Worm (Caenorhabditis elegans) whole organism, L2 larva: Measurements from ENCODE around the gene col-109.
A peak's percentile ranks its signal among the peaks of the same experiment; 100 is the strongest.

Experiments used
- C34F6.9 ChIP-seq: fragments of 150-350 bp; optimal IDR thresholded peaks from 2 replicates; lab custom pipeline; 2014; ENCODE audit warnings: missing biosample characterization, missing genetic modification characterization
- F13H6.1 ChIP-seq: sonication (generic microtip); optimal IDR thresholded peaks from 2 replicates; lab custom pipeline; 2016; ENCODE audit warnings: missing genetic modification characterization, missing compliant biosample characterization
- R02D3.7 ChIP-seq: fragments of 150-350 bp; optimal IDR thresholded peaks from 2 replicates; lab custom pipeline; 2014; ENCODE audit warnings: missing biosample characterization, missing genetic modification characterization
- ZK546.5 ChIP-seq: sonication (generic microtip); optimal IDR thresholded peaks from 2 replicates; lab custom pipeline; 2017; ENCODE audit warnings: missing biosample characterization, missing genetic modification characterization
- alr-1 ChIP-seq: fragments of 150-350 bp; optimal IDR thresholded peaks from 2 replicates; lab custom pipeline; 2014; ENCODE audit warnings: missing biosample characterization, missing genetic modification characterization
- aly-2 ChIP-seq: fragments of 150-350 bp; optimal IDR thresholded peaks from 2 replicates; lab custom pipeline; 2014; ENCODE audit warnings: missing biosample characterization, missing genetic modification characterization
- ama-1 ChIP-seq: fragments of 150-350 bp; optimal IDR thresholded peaks from 2 replicates; lab custom pipeline; 2018; ENCODE audit warnings: inconsistent platforms
- blmp-1 ChIP-seq: sonication (generic microtip); optimal IDR thresholded peaks from 2 replicates; lab custom pipeline; 2017; ENCODE audit warnings: missing genetic modification characterization, mild to moderate bottlenecking, missing compliant biosample characterization, antibody characterized with exemption, moderate library complexity; ENCODE audit not compliant: insufficient read depth
- ceh-16 ChIP-seq: fragments of 150-350 bp; optimal IDR thresholded peaks from 2 replicates; lab custom pipeline; 2014; ENCODE audit warnings: missing biosample characterization, missing genetic modification characterization
- ceh-82 ChIP-seq: fragments of 150-350 bp; optimal IDR thresholded peaks from 2 replicates; lab custom pipeline; 2014; ENCODE audit warnings: missing biosample characterization, missing genetic modification characterization
- crh-2 ChIP-seq: sonication (generic microtip); optimal IDR thresholded peaks from 2 replicates; lab custom pipeline; 2017; ENCODE audit warnings: missing biosample characterization, missing genetic modification characterization
- dmd-4 ChIP-seq: sonication (generic microtip); optimal IDR thresholded peaks from 2 replicates; lab custom pipeline; 2017; ENCODE audit warnings: missing biosample characterization, missing genetic modification characterization
- egl-27 ChIP-seq: sonication (generic microtip); optimal IDR thresholded peaks from 3 replicates; lab custom pipeline; 2017; ENCODE audit warnings: missing biosample characterization, missing genetic modification reagents, missing genetic modification characterization
- fos-1 ChIP-seq: fragments of 150-350 bp; optimal IDR thresholded peaks from 2 replicates; lab custom pipeline; 2014; ENCODE audit warnings: missing biosample characterization, missing genetic modification characterization
- gmeb-1 ChIP-seq: fragments of 150-350 bp; optimal IDR thresholded peaks from 2 replicates; lab custom pipeline; 2014; ENCODE audit warnings: missing biosample characterization, missing genetic modification characterization
- lin-11 ChIP-seq: fragments of 150-350 bp; sonication (generic microtip); optimal IDR thresholded peaks from 2 replicates; lab custom pipeline; 2014; ENCODE audit warnings: missing biosample characterization, missing genetic modification characterization, inconsistent platforms, mixed read lengths
- lin-13 ChIP-seq: fragments of 150-350 bp; optimal IDR thresholded peaks from 2 replicates; lab custom pipeline; 2014; ENCODE audit warnings: missing biosample characterization, missing genetic modification reagents, missing genetic modification characterization
- lin-39 ChIP-seq: fragments of 150-350 bp; optimal IDR thresholded peaks from 2 replicates; lab custom pipeline; 2014; ENCODE audit warnings: missing biosample characterization, missing genetic modification reagents, missing genetic modification characterization
- lsy-2 ChIP-seq, 2 experiments: fragments of 150-350 bp in 1 of 2; sonication (generic microtip) in 1 of 2; optimal IDR thresholded peaks; 2 replicates each; lab custom pipeline; 2014 to 2017; ENCODE audit warnings: missing biosample characterization in 2 of 2, missing genetic modification characterization in 2 of 2
- mab-5 ChIP-seq: fragments of 150-350 bp; optimal IDR thresholded peaks from 2 replicates; lab custom pipeline; 2014; ENCODE audit warnings: missing biosample characterization, missing genetic modification characterization
- mbf-1 ChIP-seq: sonication (generic microtip); optimal IDR thresholded peaks from 2 replicates; lab custom pipeline; 2017; ENCODE audit warnings: missing biosample characterization, missing genetic modification characterization
- mdl-1 ChIP-seq, 2 experiments: fragments of 150-350 bp in 1 of 2; sonication (generic microtip) in 1 of 2; optimal IDR thresholded peaks; 2 replicates each; lab custom pipeline; 2017; ENCODE audit warnings: missing biosample characterization in 2 of 2, missing genetic modification characterization in 2 of 2
- nhr-10 ChIP-seq: sonication (generic microtip); optimal IDR thresholded peaks from 2 replicates; lab custom pipeline; 2017; ENCODE audit warnings: missing biosample characterization, missing genetic modification characterization
- nhr-11 ChIP-seq: fragments of 150-350 bp; optimal IDR thresholded peaks from 2 replicates; lab custom pipeline; 2014; ENCODE audit warnings: missing biosample characterization, missing genetic modification characterization
- nhr-12 ChIP-seq: fragments of 150-350 bp; optimal IDR thresholded peaks from 2 replicates; lab custom pipeline; 2014; ENCODE audit warnings: missing biosample characterization, missing genetic modification characterization
- nhr-129 ChIP-seq: fragments of 150-350 bp; optimal IDR thresholded peaks from 2 replicates; lab custom pipeline; 2014; ENCODE audit warnings: missing biosample characterization, missing genetic modification characterization
- nhr-23 ChIP-seq: fragments of 150-350 bp; optimal IDR thresholded peaks from 2 replicates; lab custom pipeline; 2014; ENCODE audit warnings: missing biosample characterization, missing genetic modification reagents, missing genetic modification characterization
- nhr-237 ChIP-seq: fragments of 150-350 bp; optimal IDR thresholded peaks from 2 replicates; lab custom pipeline; 2014; ENCODE audit warnings: missing biosample characterization, missing genetic modification characterization
- nhr-25 ChIP-seq: fragments of 150-350 bp; sonication (generic microtip); optimal IDR thresholded peaks from 3 replicates; lab custom pipeline; 2014; ENCODE audit warnings: missing biosample characterization, missing genetic modification characterization
- nhr-6 ChIP-seq: fragments of 150-350 bp; optimal IDR thresholded peaks from 2 replicates; lab custom pipeline; 2014; ENCODE audit warnings: missing biosample characterization, missing genetic modification characterization
- sem-4 ChIP-seq: fragments of 150-350 bp; optimal IDR thresholded peaks from 2 replicates; lab custom pipeline; 2014; ENCODE audit warnings: missing biosample characterization, missing genetic modification reagents, missing genetic modification characterization
- skn-1 ChIP-seq: sonication (generic microtip); optimal IDR thresholded peaks from 2 replicates; lab custom pipeline; 2017; ENCODE audit warnings: missing biosample characterization, missing genetic modification characterization
- sma-3 ChIP-seq: sonication (generic microtip); optimal IDR thresholded peaks from 2 replicates; lab custom pipeline; 2016; ENCODE audit warnings: missing genetic modification reagents, missing genetic modification characterization, missing compliant biosample characterization
- sma-9 ChIP-seq, 2 experiments: fragments of 150-350 bp in 1 of 2; sonication (generic microtip) in 1 of 2; optimal IDR thresholded peaks; 2 replicates each; lab custom pipeline; 2014 to 2016; ENCODE audit warnings: missing genetic modification characterization in 2 of 2, mild to moderate bottlenecking in 1 of 2, missing biosample characterization in 1 of 2, missing compliant biosample characterization in 1 of 2, missing genetic modification reagents in 1 of 2, moderate library complexity in 1 of 2
- unc-39 ChIP-seq: fragments of 150-350 bp; optimal IDR thresholded peaks from 2 replicates; lab custom pipeline; 2014; ENCODE audit warnings: missing biosample characterization, missing genetic modification characterization
- zag-1 ChIP-seq: fragments of 150-350 bp; optimal IDR thresholded peaks from 2 replicates; lab custom pipeline; 2014; ENCODE audit warnings: missing biosample characterization, missing genetic modification characterization
- ztf-11 ChIP-seq: sonication (generic microtip); optimal IDR thresholded peaks from 2 replicates; lab custom pipeline; 2017; ENCODE audit warnings: missing biosample characterization, missing genetic modification characterization

col-109 gene

ce11 chrIV:1834972-1835371 is 14.9 kb upstream of the col-109 start:
- no peak for TF ChIP-seq nhr-25
- TF ChIP-seq alr-1 (tag; lab: Kevin White, UChicago), result no peak
- no peak for TF ChIP-seq mdl-1 (tag; optimal IDR thresholded peaks at IDR 0.05; lab: Kevin White, UChicago)
- no peak for TF ChIP-seq fos-1 (tag; lab: Kevin White, UChicago)
- TF ChIP-seq nhr-11 (tag; lab: Kevin White, UChicago), result no peak
- no peak for TF ChIP-seq ZK546.5 (tag; lab: Kevin White, UChicago)
- TF ChIP-seq aly-2 (tag; lab: Kevin White, UChicago), result no peak
- no peak for TF ChIP-seq nhr-237

- TF ChIP-seq mbf-1 (tag; lab: Kevin White, UChicago) (no peak), lin-39 (tag; lab: Kevin White, UChicago) (no peak), alr-1 (tag; lab: Kevin White, UChicago) (no peak), fos-1 (tag; lab: Kevin White, UChicago) (peak; percentile 16)
Measured at ce11 chrIV:1834242-1834641, 14.2 kb upstream of the col-109 start, which contains the start of gene ccm-2. Gene ccm-2 (plus strand): TSS chrIV:1834628.

ce11 chrIV:1833115-1833514 is 13.1 kb upstream of the col-109 start:
- TF ChIP-seq mdl-1 (tag; optimal IDR thresholded peaks at IDR 0.05; lab: Kevin White, UChicago), result no peak
- TF ChIP-seq nhr-10 (tag; lab: Kevin White, UChicago), result no peak
- TF ChIP-seq C34F6.9 (tag; lab: Kevin White, UChicago), result no peak
- TF ChIP-seq lin-11, result no peak
- TF ChIP-seq egl-27 (tag; lab: Kevin White, UChicago), result no peak
- no peak for TF ChIP-seq mbf-1 (tag; lab: Kevin White, UChicago)
- no peak for TF ChIP-seq nhr-6 (tag; lab: Kevin White, UChicago)
- TF ChIP-seq nhr-237, result no peak

- TF ChIP-seq sem-4 (tag; lab: Kevin White, UChicago), result no peak
- no peak for TF ChIP-seq ZK546.5 (tag; lab: Kevin White, UChicago)
- no peak for TF ChIP-seq nhr-12
- no peak for TF ChIP-seq mab-5 (tag; lab: Kevin White, UChicago)
- TF ChIP-seq fos-1 (tag; lab: Kevin White, UChicago), result no peak
- TF ChIP-seq nhr-11 (tag; lab: Kevin White, UChicago), result no peak
- TF ChIP-seq crh-2 (tag; lab: Kevin White, UChicago), result no peak
- no peak for TF ChIP-seq ceh-16
- TF ChIP-seq dmd-4 (tag; lab: Kevin White, UChicago), result no peak
Measured at ce11 chrIV:1827362-1827761, 7.3 kb upstream of the col-109 start.

ce11 chrIV:1826737-1827136 is 6.7 kb upstream of the col-109 start:
- TF ChIP-seq C34F6.9 (tag; lab: Kevin White, UChicago) (peak; percentile 44), crh-2 (tag; lab: Kevin White, UChicago) (peak; percentile 22), sma-9 (GFP tag; optimal IDR thresholded peaks at IDR 0.05; lab: Kevin White, UChicago) (peak; percentile 15), sma-9 (tag; optimal IDR thresholded peaks at IDR 0.05; lab: Kevin White, UChicago) (no peak), nhr-129 (tag; lab: Kevin White, UChicago) (peak; percentile 46), alr-1 (tag; lab: Kevin White, UChicago) (no peak), lsy-2 (tag; optimal IDR thresholded peaks at IDR 0.05; lab: Kevin White, UChicago) (peak in 1 of 2 experiments; percentile 34)

ce11 chrIV:1825789-1826188 is 5.7 kb upstream of the col-109 start:
- TF ChIP-seq nhr-129 (tag; lab: Kevin White, UChicago) (peak; percentile 6), R02D3.7 (tag; lab: Kevin White, UChicago) (no peak), unc-39 (tag; lab: Kevin White, UChicago) (no peak), mdl-1 (tag; optimal IDR thresholded peaks at IDR 0.05; lab: Kevin White, UChicago) (no peak), C34F6.9 (tag; lab: Kevin White, UChicago) (peak; percentile 3), ceh-82 (tag; lab: Kevin White, UChicago) (no peak), sma-9 (GFP tag; optimal IDR thresholded peaks at IDR 0.05; lab: Kevin White, UChicago) (peak; percentile 15), sma-9 (tag; optimal IDR thresholded peaks at IDR 0.05; lab: Kevin White, UChicago) (no peak), lsy-2 (tag; optimal IDR thresholded peaks at IDR 0.05; lab: Kevin White, UChicago) (peak in 1 of 2 experiments; percentile 11)

ce11 chrIV:1824065-1824531 is 4.0 kb upstream of the col-109 start, which contains the start of gene cmk-1:
Gene cmk-1 (plus strand): TSS chrIV:1824481.
- TF ChIP-seq ZK546.5 (tag; lab: Kevin White, UChicago), result no peak
- TF ChIP-seq ceh-82 (tag; lab: Kevin White, UChicago), result no peak
- TF ChIP-seq lin-39 (tag; lab: Kevin White, UChicago), result no peak
- TF ChIP-seq F13H6.1, result peak; percentile 78
- TF ChIP-seq mbf-1 (tag; lab: Kevin White, UChicago), result no peak
- TF ChIP-seq mdl-1 (tag; optimal IDR thresholded peaks at IDR 0.05; lab: Kevin White, UChicago), result peak in 1 of 2 experiments; percentile 69
- peak; percentile 85 for TF ChIP-seq C34F6.9 (tag; lab: Kevin White, UChicago)
- TF ChIP-seq zag-1 (tag; lab: Kevin White, UChicago), result peak; percentile 72
- no peak for TF ChIP-seq sma-3 (GFP tag; lab: Kevin White, UChicago)
- no peak for TF ChIP-seq ceh-16
- TF ChIP-seq ztf-11 (tag; lab: Kevin White, UChicago), result no peak
- TF ChIP-seq skn-1 (tag; lab: Kevin White, UChicago), result no peak
- TF ChIP-seq nhr-23 (tag; lab: Kevin White, UChicago), result no peak
- no peak for TF ChIP-seq aly-2 (tag; lab: Kevin White, UChicago)
- TF ChIP-seq lin-11, result peak; percentile 68
- no peak for TF ChIP-seq ama-1 (lab: Kevin White, UChicago)
- no peak for TF ChIP-seq blmp-1 (tag; lab: Kevin White, UChicago)
- TF ChIP-seq nhr-129 (tag; lab: Kevin White, UChicago), result peak; percentile 77
- TF ChIP-seq lin-13 (GFP tag; lab: Kevin White, UChicago), result peak; percentile 68
- no peak for TF ChIP-seq gmeb-1 (tag; lab: Kevin White, UChicago)
- TF ChIP-seq fos-1 (tag; lab: Kevin White, UChicago), result peak; percentile 41
- no peak for TF ChIP-seq nhr-6 (tag; lab: Kevin White, UChicago)
